Worm (Caenorhabditis elegans) whole organism, L1 larva: ENCODE data around the gene uncp-18.

Experiments used
- ceh-63 ChIP-seq: fragments of 200-800 bp; sonication (Bioruptor generic); optimal IDR thresholded peaks from 2 replicates; lab custom pipeline; 2018; ENCODE audit warnings: mild to moderate bottlenecking, missing genetic modification characterization, missing compliant biosample characterization
- efl-1 ChIP-seq, 4 experiments: fragments of 150-350 bp; optimal IDR thresholded peaks in 3 of 4; peaks in 1 of 4; 1 replicate in 1 of 4; 2 replicates in 3 of 4; lab custom pipeline; 2014; ENCODE audit warnings: missing biosample characterization in 2 of 4, missing genetic modification characterization in 2 of 4, missing genetic modification reagents in 2 of 4
- elt-2 ChIP-seq: sonication (generic microtip); optimal IDR thresholded peaks from 2 replicates; lab custom pipeline; 2016; ENCODE audit warnings: missing genetic modification characterization, mild to moderate bottlenecking, inconsistent platforms, missing compliant biosample characterization, missing genetic modification reagents
- fkh-10 ChIP-seq: sonication (generic microtip); optimal IDR thresholded peaks from 2 replicates; lab custom pipeline; 2017; ENCODE audit warnings: missing biosample characterization, missing genetic modification reagents, missing genetic modification characterization
- grh-1 ChIP-seq: fragments of 200-800 bp; sonication (Bioruptor generic); IDR thresholded peaks from 2 replicates; pipeline ENCODE4 v1.3.6; 2022; ENCODE audit warnings: missing genetic modification reagents, missing genetic modification characterization, missing compliant biosample characterization
- lin-15B ChIP-seq: fragments of 150-350 bp; sonication (generic microtip); optimal IDR thresholded peaks from 3 replicates; lab custom pipeline; 2014; ENCODE audit warnings: missing biosample characterization, missing genetic modification characterization
- lin-39 ChIP-seq: fragments of 150-350 bp; optimal IDR thresholded peaks from 2 replicates; lab custom pipeline; 2014; ENCODE audit warnings: missing biosample characterization, missing genetic modification reagents, missing genetic modification characterization
- mef-2 ChIP-seq: fragments of 150-350 bp; optimal IDR thresholded peaks from 2 replicates; lab custom pipeline; 2014; ENCODE audit warnings: missing biosample characterization, missing genetic modification characterization
- nhr-237 ChIP-seq: fragments of 150-350 bp; optimal IDR thresholded peaks from 2 replicates; lab custom pipeline; 2014; ENCODE audit warnings: missing biosample characterization, missing genetic modification characterization
- nhr-28 ChIP-seq: fragments of 150-350 bp; optimal IDR thresholded peaks from 2 replicates; lab custom pipeline; 2014; ENCODE audit warnings: missing biosample characterization, missing genetic modification characterization
- skn-1 ChIP-seq: fragments of 150-350 bp; optimal IDR thresholded peaks from 2 replicates; lab custom pipeline; 2014; ENCODE audit warnings: missing biosample characterization, missing genetic modification characterization
- unc-130 ChIP-seq: fragments of 150-350 bp; optimal IDR thresholded peaks from 2 replicates; lab custom pipeline; 2017; ENCODE audit warnings: missing biosample characterization, missing genetic modification characterization, inconsistent platforms
- zip-4 ChIP-seq: fragments of 200-800 bp; sonication (Bioruptor generic); optimal IDR thresholded peaks from 2 replicates; lab custom pipeline; 2018; ENCODE audit warnings: mild to moderate bottlenecking, missing genetic modification characterization, moderate library complexity, missing compliant biosample characterization
- ztf-4 ChIP-seq: fragments of 150-350 bp; optimal IDR thresholded peaks from 2 replicates; lab custom pipeline; 2014; ENCODE audit warnings: missing biosample characterization, missing genetic modification characterization

- TF ChIP-seq efl-1 (optimal IDR thresholded peaks at IDR 0.05; lab: Kevin White, UChicago), result no peak
- no peak for TF ChIP-seq efl-1 (GFP tag; optimal IDR thresholded peaks at IDR 0.05 in 1 of 2; lab: Kevin White, UChicago)
- TF ChIP-seq mef-2 (tag; lab: Kevin White, UChicago), result no peak
- no peak for TF ChIP-seq nhr-237
- no peak for TF ChIP-seq zip-4 (GFP tag; lab: Kevin White, UChicago)
- no peak for TF ChIP-seq lin-15B (tag; lab: Kevin White, UChicago)
- peak; percentile 40 for TF ChIP-seq elt-2 (tag; lab: Kevin White, UChicago)
- no peak for TF ChIP-seq fkh-10 (GFP tag; lab: Kevin White, UChicago)
- no peak for TF ChIP-seq skn-1 (tag; lab: Kevin White, UChicago)
- no peak for TF ChIP-seq unc-130 (tag; lab: Kevin White, UChicago)
- no peak for TF ChIP-seq grh-1 (GFP tag; lab: Robert Waterston, UW)
- no peak for TF ChIP-seq ceh-63 (GFP tag; lab: Kevin White, UChicago)
- TF ChIP-seq nhr-28, result no peak
- TF ChIP-seq ztf-4 (tag; lab: Kevin White, UChicago), result no peak
- TF ChIP-seq lin-39, result no peak
Observed at ce11 chrIV:383135-383731, 7.1 kb upstream of the uncp-18 start, which contains the start of gene spl-1.
